Fruit fly (Drosophila melanogaster) S2 (cell line): ENCODE data around the gene corolla.

Experiments
- CG8478 ChIP-seq: fragments of >200 bp; optimal IDR thresholded peaks from 2 replicates; lab custom pipeline; 2018
- CTCF ChIP-seq, 2 experiments: fragments of >200 bp; optimal IDR thresholded peaks; 2 replicates each; lab custom pipeline; 2018

- TF ChIP-seq CG8478 = no peak
- no peak for TF ChIP-seq CTCF (optimal IDR thresholded peaks at IDR 0.05; lab: Kevin White, UChicago)
Observed at dm6 chrX:17588565-17588964, 43.3 kb downstream of the corolla start, which contains the start of gene CG12992.
